Worm (Caenorhabditis elegans) whole organism, L4 larva: ENCODE data around the gene T10G3.8.

Source experiments
- R02D3.7 ChIP-seq: fragments of 150-350 bp; sonication (generic microtip); optimal IDR thresholded peaks from 3 replicates; lab custom pipeline; 2014; ENCODE audit warnings: missing biosample characterization, missing genetic modification characterization
- daf-12 ChIP-seq: fragments of 150-350 bp; optimal IDR thresholded peaks from 2 replicates; lab custom pipeline; 2014; ENCODE audit warnings: missing biosample characterization, missing genetic modification reagents, missing genetic modification characterization
- nhr-111 ChIP-seq: fragments of 200-800 bp; sonication (Bioruptor generic); optimal IDR thresholded peaks from 2 replicates; lab custom pipeline; 2018; ENCODE audit warnings: mild to moderate bottlenecking, missing genetic modification characterization, missing compliant biosample characterization

ce11 chrV:13473467-13473866, 2.8 kb downstream of the T10G3.8 start, which contains the start of gene T10G3.1:
- TF ChIP-seq nhr-111 (GFP tag; lab: Kevin White, UChicago) (no peak), R02D3.7 (tag; lab: Kevin White, UChicago) (no peak), daf-12 (tag; lab: Kevin White, UChicago) (no peak)
